Fruit fly (Drosophila melanogaster): Measurements from ENCODE around the gene CG15145.

Gene CG15145

dm6 chr2L:17532134-17532533 is at the start of gene CG15145:
TSS of gene CG15145 (minus strand) at chr2L:17532234.
- TF ChIP-seq CTCF (optimal IDR thresholded peaks at IDR 0.05) = no peak
- no peak for TF ChIP-seq CG8478 (optimal IDR thresholded peaks at IDR 0.05)

dm6 chr2L:17574337-17574912 is 42.4 kb upstream of the CG15145 start:
- TF ChIP-seq CTCF (optimal IDR thresholded peaks at IDR 0.05) = no peak
- no peak for TF ChIP-seq CG8478 (optimal IDR thresholded peaks at IDR 0.05)

- TF ChIP-seq CG8478 (optimal IDR thresholded peaks at IDR 0.05) = no peak
- no peak for TF ChIP-seq CTCF (optimal IDR thresholded peaks at IDR 0.05)
Observed at dm6 chr2L:17573063-17573462, 41.0 kb upstream of the CG15145 start.

- no peak for TF ChIP-seq CG8478 (optimal IDR thresholded peaks at IDR 0.05)
- TF ChIP-seq CTCF (optimal IDR thresholded peaks at IDR 0.05) = no peak
Observed at dm6 chr2L:17565734-17566133, 33.7 kb upstream of the CG15145 start.

DNA sequence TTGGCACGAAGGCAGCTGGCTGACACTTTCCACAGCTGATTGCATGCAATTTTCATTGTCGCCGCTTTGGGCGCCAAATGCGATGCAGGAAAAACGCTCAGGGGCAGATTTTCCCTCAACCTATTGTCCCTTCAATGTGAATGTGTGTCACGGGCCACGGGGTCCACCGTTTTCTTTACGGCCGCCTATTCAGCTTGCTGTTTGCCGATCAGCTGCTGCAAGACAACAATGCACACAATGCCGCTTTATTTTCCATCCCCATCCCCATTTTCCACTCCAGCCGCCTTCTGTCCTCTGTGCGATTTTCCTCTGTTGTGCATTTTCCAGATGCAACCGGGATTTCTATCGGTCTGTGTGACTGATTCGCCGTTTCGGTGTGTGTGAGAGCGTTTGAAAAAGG is 32.6 kb upstream of the CG15145 start:
- TF ChIP-seq CTCF (optimal IDR thresholded peaks at IDR 0.05) (no peak), CG8478 (optimal IDR thresholded peaks at IDR 0.05) (no peak)

DNA sequence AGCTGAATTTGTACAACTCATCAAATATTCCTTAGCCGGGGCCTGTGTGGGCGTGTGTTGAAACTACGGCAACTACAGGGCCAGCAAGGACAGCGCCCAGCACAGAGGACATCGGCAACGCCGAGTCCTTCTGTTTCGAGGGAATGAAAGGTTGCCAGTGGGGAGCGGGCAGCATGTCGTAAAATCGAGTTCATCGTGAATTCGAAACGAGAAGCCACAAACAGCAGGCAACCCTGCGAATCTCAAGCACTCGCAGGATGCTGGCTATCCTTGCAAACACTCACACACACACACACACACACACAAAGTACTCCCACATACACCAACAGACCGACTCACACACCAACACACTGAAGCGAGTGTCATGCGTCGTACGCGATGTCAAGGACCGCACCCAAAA is 29.9 kb upstream of the CG15145 start:
- TF ChIP-seq CG8478 (optimal IDR thresholded peaks at IDR 0.05) = no peak
- no peak for TF ChIP-seq CTCF (optimal IDR thresholded peaks at IDR 0.05)

- no peak for TF ChIP-seq CTCF (optimal IDR thresholded peaks at IDR 0.05)
- no peak for TF ChIP-seq CG8478 (optimal IDR thresholded peaks at IDR 0.05)
Observed at dm6 chr2L:17560125-17561019, 28.3 kb upstream of the CG15145 start.

DNA sequence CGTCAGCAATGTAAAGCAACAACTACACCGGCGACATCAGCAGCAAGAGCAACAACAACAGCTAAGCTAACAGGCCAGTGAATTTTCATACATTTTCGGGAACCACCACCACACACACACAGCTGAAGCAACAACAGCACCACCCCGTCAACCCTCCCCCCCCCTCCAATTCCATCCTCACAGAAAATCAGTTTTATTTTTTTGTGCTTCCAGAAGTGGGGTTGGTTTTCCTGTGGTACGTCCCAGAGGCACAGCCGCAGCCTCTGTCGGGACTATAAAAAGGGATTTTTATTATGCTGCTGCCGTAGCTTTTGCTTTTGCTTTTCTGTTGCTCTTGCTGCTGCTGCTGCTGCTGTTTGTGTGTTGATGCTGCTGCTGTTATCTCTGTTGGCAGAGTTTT is 27.2 kb upstream of the CG15145 start:
- no peak for TF ChIP-seq CTCF (optimal IDR thresholded peaks at IDR 0.05)
- TF ChIP-seq CG8478 (optimal IDR thresholded peaks at IDR 0.05) = no peak

dm6 chr2L:17558111-17558773 is 26.2 kb upstream of the CG15145 start:
- TF ChIP-seq CTCF (optimal IDR thresholded peaks at IDR 0.05) = no peak

- TF ChIP-seq CTCF (optimal IDR thresholded peaks at IDR 0.05) = no peak
- TF ChIP-seq CG8478 (optimal IDR thresholded peaks at IDR 0.05) = no peak
Observed at dm6 chr2L:17555665-17556064, 23.6 kb upstream of the CG15145 start, which contains the start of gene CG7094. TSS of gene CG7094 (minus strand) at chr2L:17555765.

dm6 chr2L:17542661-17543278 is 10.7 kb upstream of the CG15145 start:
- TF ChIP-seq CG8478 (optimal IDR thresholded peaks at IDR 0.05) (no peak), CTCF (optimal IDR thresholded peaks at IDR 0.05) (no peak)

- TF ChIP-seq CG8478 (optimal IDR thresholded peaks at IDR 0.05) (no peak), CTCF (optimal IDR thresholded peaks at IDR 0.05) (no peak)
Observed at dm6 chr2L:17541106-17541505, 9.1 kb upstream of the CG15145 start.

DNA sequence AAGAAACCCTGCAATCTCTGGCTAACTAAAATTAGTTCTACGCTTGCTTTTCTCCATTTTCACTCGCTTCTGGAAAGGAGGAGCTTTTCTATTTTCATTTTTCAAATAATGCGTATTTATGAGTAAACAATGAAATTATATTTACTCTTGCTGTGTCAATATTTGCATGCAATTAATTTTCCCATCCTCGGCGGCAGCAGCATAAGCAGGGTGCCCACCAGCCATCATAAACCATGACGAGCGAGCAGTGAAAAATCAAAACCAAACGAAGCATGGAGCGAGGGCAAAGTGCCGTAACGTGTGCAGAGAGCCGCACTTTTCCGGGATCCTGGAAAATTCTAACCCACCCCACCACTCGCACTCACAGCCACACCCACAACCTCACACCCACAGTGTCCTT is 1.8 kb upstream of the CG15145 start:
- TF ChIP-seq CTCF (optimal IDR thresholded peaks at IDR 0.05) = no peak
- no peak for TF ChIP-seq CG8478 (optimal IDR thresholded peaks at IDR 0.05)

DNA sequence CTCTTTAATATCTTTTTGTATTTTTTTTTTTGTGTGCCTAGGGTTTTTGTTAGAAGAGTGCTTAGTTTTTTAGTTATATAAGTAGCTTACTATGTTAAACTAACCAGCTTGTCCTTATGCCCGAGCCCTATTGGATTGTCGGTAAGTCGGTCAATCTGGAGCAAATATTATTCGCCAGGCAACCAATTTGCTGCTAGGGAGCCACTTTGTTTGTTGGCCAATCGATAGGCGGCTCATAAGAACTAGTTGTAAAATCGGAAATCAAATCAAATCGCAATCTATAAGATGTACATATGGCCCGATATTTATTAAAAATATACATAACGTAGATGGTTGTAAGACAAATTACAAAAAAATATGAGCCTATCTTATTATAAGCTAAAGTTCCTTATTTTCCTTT is 3.0 kb downstream of the CG15145 start, which contains the start of gene CG15144:
Gene CG15144, minus strand, starts transcription at position 101 of the 400 bp plus-strand sequence.
- TF ChIP-seq CG8478 (optimal IDR thresholded peaks at IDR 0.05) (no peak), CTCF (optimal IDR thresholded peaks at IDR 0.05) (no peak)

DNA sequence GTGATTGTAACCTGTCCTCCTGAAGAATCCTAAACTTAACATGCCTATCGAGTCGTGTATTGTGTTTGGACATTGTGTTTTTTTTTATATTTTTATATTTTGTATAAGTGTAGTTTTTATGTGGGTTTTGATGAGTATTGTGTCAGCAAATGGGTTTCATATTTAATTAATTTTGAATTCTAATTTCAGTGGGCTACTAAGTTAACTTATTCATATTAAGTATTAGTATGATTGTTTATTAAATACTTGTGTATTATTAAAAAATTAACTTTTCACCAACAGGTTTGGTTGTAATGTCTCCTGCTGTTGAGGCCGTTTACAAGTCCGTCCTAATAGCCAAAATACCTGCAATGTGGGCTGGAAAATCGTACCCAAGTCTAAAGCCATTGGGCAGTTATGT is 7.6 kb downstream of the CG15145 start, which contains the start of gene CG15143:
Gene CG15143, minus strand, starts transcription at position 101 of the 400 bp plus-strand sequence.
- TF ChIP-seq CTCF (optimal IDR thresholded peaks at IDR 0.05) (no peak), CG8478 (optimal IDR thresholded peaks at IDR 0.05) (no peak)
